Fruit fly (Drosophila melanogaster): ENCODE measurements around the gene Mur29B.

Gene Mur29B

dm6 chr2L:8311091-8311490 lies 40.9 kb upstream of the Mur29B start, which contains the start of the genes CG7810 and CG7806 (continued):
- TF ChIP-seq pita (GFP tag; optimal IDR thresholded peaks at IDR 0.05), result no peak
- no peak for TF ChIP-seq CG14965 (GFP tag; optimal IDR thresholded peaks at IDR 0.05; ENCODE audit: borderline replicate concordance)
- TF ChIP-seq BtbVII (GFP tag; optimal IDR thresholded peaks at IDR 0.05), result peak; percentile 86
- TF ChIP-seq Fer2 (tag; optimal IDR thresholded peaks at IDR 0.05), result peak; percentile 72
- TF ChIP-seq D (optimal IDR thresholded peaks at IDR 0.05), result no peak
- peak; percentile 77 for TF ChIP-seq D (GFP tag; optimal IDR thresholded peaks at IDR 0.05)
- TF ChIP-seq CG11560 (tag; IDR thresholded peaks at IDR 0.05), result peak; percentile 82
- TF ChIP-seq mirr (GFP tag; optimal IDR thresholded peaks at IDR 0.05), result peak; percentile 28
- TF ChIP-seq CG33557 (GFP tag; optimal IDR thresholded peaks at IDR 0.05), result peak; percentile 84
- TF ChIP-seq dm (GFP tag; optimal IDR thresholded peaks at IDR 0.05), result peak; percentile 69
- TF ChIP-seq CG10147 (GFP tag; optimal IDR thresholded peaks at IDR 0.05), result peak; percentile 84
- TF ChIP-seq CG15073 (GFP tag; optimal IDR thresholded peaks at IDR 0.05), result no peak
- peak; percentile 75; the same call in 1 of the 2 replicates for TF ChIP-seq CG5953 (GFP tag; IDR thresholded peaks at IDR 0.05)
- TF ChIP-seq Bdp1 (GFP tag; optimal IDR thresholded peaks at IDR 0.05), result peak; percentile 72
- peak; percentile 45; the same call in 2 of the 3 replicates for TF ChIP-seq knrl (GFP tag; IDR thresholded peaks at IDR 0.05; ENCODE audit: partially characterized antibody)
- TF ChIP-seq dan (GFP tag; IDR thresholded peaks at IDR 0.05), result no peak
- TF ChIP-seq CG1529 (GFP tag; optimal IDR thresholded peaks at IDR 0.05), result peak; percentile 86
- TF ChIP-seq Nf-YB (GFP tag; optimal IDR thresholded peaks at IDR 0.05), result peak; percentile 80
- no peak for TF ChIP-seq hth (optimal IDR thresholded peaks at IDR 0.05)
- TF ChIP-seq lilli (GFP tag; optimal IDR thresholded peaks at IDR 0.05), result peak; percentile 90
- TF ChIP-seq CG12219 (GFP tag; optimal IDR thresholded peaks at IDR 0.05), result peak; percentile 80
- no peak for TF ChIP-seq ato (GFP tag; IDR thresholded peaks at IDR 0.05; ENCODE audit: partially characterized antibody)
- peak; percentile 74 for TF ChIP-seq twi (tag; optimal IDR thresholded peaks at IDR 0.05)
- TF ChIP-seq gsb-n (tag; optimal IDR thresholded peaks at IDR 0.05), result peak; percentile 90
- no peak for TF ChIP-seq Sin3A (optimal IDR thresholded peaks at IDR 0.05)
- TF ChIP-seq shn (GFP tag; optimal IDR thresholded peaks at IDR 0.05), result peak; percentile 74
- TF ChIP-seq CG4707 (GFP tag; optimal IDR thresholded peaks at IDR 0.05), result peak; percentile 57
- peak; percentile 97 for TF ChIP-seq MBD-R2 (GFP tag; IDR thresholded peaks at IDR 0.05)
- peak; percentile 89 for TF ChIP-seq ara (GFP tag; IDR thresholded peaks at IDR 0.05)
- peak; percentile 88 for TF ChIP-seq CG14050 (GFP tag; IDR thresholded peaks at IDR 0.05)
- peak; percentile 83 for TF ChIP-seq CG3407 (GFP tag; optimal IDR thresholded peaks at IDR 0.05)
- peak; percentile 88 for TF ChIP-seq tin (GFP tag; optimal IDR thresholded peaks at IDR 0.05)
- TF ChIP-seq wor (GFP tag; IDR thresholded peaks at IDR 0.05), result peak; percentile 75
- peak; percentile 94 for TF ChIP-seq CG34422 (GFP tag; IDR thresholded peaks at IDR 0.05)
- peak; percentile 83 for TF ChIP-seq Ssrp (tag; optimal IDR thresholded peaks at IDR 0.05)
- TF ChIP-seq CG11398 (GFP tag; optimal IDR thresholded peaks at IDR 0.05), result peak; percentile 86
- TF ChIP-seq CG9437 (GFP tag; optimal IDR thresholded peaks at IDR 0.05), result peak; percentile 95
- TF ChIP-seq zf30C (GFP tag; optimal IDR thresholded peaks at IDR 0.05), result peak; percentile 7
- peak; percentile 10; the same call in 1 of the 2 replicates for TF ChIP-seq gt (GFP tag; IDR thresholded peaks at IDR 0.05)
- peak; percentile 69 for TF ChIP-seq CG9215 (GFP tag; IDR thresholded peaks at IDR 0.05)
- TF ChIP-seq az2 (GFP tag; optimal IDR thresholded peaks at IDR 0.05), result peak; percentile 93
- 0 out of 3 replicates have a peak, but pooled peaks have one; percentile 17 for TF ChIP-seq vnd (GFP tag; IDR thresholded peaks at IDR 0.05; ENCODE audit: partially characterized antibody)
- TF ChIP-seq CG9727 (GFP tag; optimal IDR thresholded peaks at IDR 0.05), result peak; percentile 88
- no peak for TF ChIP-seq CG17568 (GFP tag; optimal IDR thresholded peaks at IDR 0.05)
- peak; percentile 92 for TF ChIP-seq gcm (GFP tag; optimal IDR thresholded peaks at IDR 0.05)
- peak; percentile 60 for TF ChIP-seq CG4404 (GFP tag; IDR thresholded peaks at IDR 0.05)
- no peak for TF ChIP-seq eve (GFP tag; optimal IDR thresholded peaks at IDR 0.05)
- peak; percentile 75 for TF ChIP-seq exex (tag; optimal IDR thresholded peaks at IDR 0.05)
- TF ChIP-seq CG4424 (GFP tag; optimal IDR thresholded peaks at IDR 0.05), result peak; percentile 78
- peak; percentile 72 for TF ChIP-seq CG3163 (GFP tag; optimal IDR thresholded peaks at IDR 0.05)
- peak; percentile 92 for TF ChIP-seq nmo (GFP tag; optimal IDR thresholded peaks at IDR 0.05)
- peak; percentile 89 for TF ChIP-seq HLH54F (GFP tag; optimal IDR thresholded peaks at IDR 0.05)
